Fruit fly (Drosophila melanogaster): ENCODE measurements around the gene CG13877.

Gene CG13877

DNA sequence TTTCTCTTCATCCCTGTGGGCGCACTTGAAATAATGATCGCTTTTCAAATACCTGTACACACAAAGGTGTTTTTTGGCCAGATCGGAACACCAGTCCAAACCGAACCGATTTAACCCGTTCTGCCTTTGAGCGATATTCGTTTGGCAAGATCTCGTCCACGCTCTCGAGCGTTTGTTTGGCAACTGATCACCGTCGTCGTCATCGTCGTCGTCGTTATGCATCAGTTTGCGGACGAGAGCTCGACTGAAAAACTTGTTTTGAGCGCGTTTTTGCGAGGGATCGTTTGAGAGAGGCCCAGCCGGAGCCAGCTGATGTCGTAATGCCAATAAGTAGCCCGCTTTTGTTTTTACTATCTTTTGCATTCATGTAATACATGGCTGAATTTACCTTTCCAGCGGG lies 39.4 kb upstream of the CG13877 start:
- TF ChIP-seq Lpt (GFP tag; optimal IDR thresholded peaks at IDR 0.05) (peak; percentile 21), fkh (GFP tag; optimal IDR thresholded peaks at IDR 0.05) (peak; percentile 30), acj6 (GFP tag; optimal IDR thresholded peaks at IDR 0.05) (no peak), eg (GFP tag; IDR thresholded peaks at IDR 0.05) (0 out of 3 replicates have a peak, but pooled peaks have one; percentile 16), CG6854 (GFP tag; optimal IDR thresholded peaks at IDR 0.05) (peak; percentile 17), CG6163 (GFP tag; IDR thresholded peaks at IDR 0.05) (0 out of 3 replicates have a peak, but pooled peaks have one; percentile 24), Smox (GFP tag; optimal IDR thresholded peaks at IDR 0.05) (no peak), vri (GFP tag; optimal IDR thresholded peaks at IDR 0.05) (peak; percentile 68)

- TF ChIP-seq Hr4 (GFP tag; optimal IDR thresholded peaks at IDR 0.05) (peak; percentile 5), fd85E (GFP tag; optimal IDR thresholded peaks at IDR 0.05) (no peak), CG10669 (GFP tag; optimal IDR thresholded peaks at IDR 0.05) (no peak), vri (GFP tag; optimal IDR thresholded peaks at IDR 0.05) (no peak), pdm3 (GFP tag; optimal IDR thresholded peaks at IDR 0.05) (no peak), topi (GFP tag; optimal IDR thresholded peaks at IDR 0.05) (no peak), CG3919 (GFP tag; optimal IDR thresholded peaks at IDR 0.05) (no peak), Ets96B (tag; optimal IDR thresholded peaks at IDR 0.05) (no peak), CG15336 (GFP tag; IDR thresholded peaks at IDR 0.05) (no peak), Sox102F (GFP tag; optimal IDR thresholded peaks at IDR 0.05) (no peak), Eip78C (GFP tag) (peak; percentile 62), CG10631 (GFP tag; optimal IDR thresholded peaks at IDR 0.05) (no peak), Hr38 (GFP tag; optimal IDR thresholded peaks at IDR 0.05) (no peak), CG6792 (GFP tag; optimal IDR thresholded peaks at IDR 0.05) (no peak), Eip75B (GFP tag; optimal IDR thresholded peaks at IDR 0.05) (no peak), eg (GFP tag; IDR thresholded peaks at IDR 0.05) (peak; percentile 12; the same call in 1 of the 3 replicates)
These were observed 38.9 kb upstream of the CG13877 start, which contains the start of gene Vdup1 for dm6 chr3L:178913-179488. Gene Vdup1, minus strand, starts transcription at chr3L:178963.

- TF ChIP-seq CG11902 (GFP tag; optimal IDR thresholded peaks at IDR 0.05) (no peak), dsx (GFP tag; optimal IDR thresholded peaks at IDR 0.05; ENCODE audit: poor library complexity, severe bottlenecking) (peak; percentile 47), Hr38 (GFP tag; optimal IDR thresholded peaks at IDR 0.05) (no peak), vri (GFP tag; optimal IDR thresholded peaks at IDR 0.05) (no peak), CG6276 (GFP tag; optimal IDR thresholded peaks at IDR 0.05) (peak; percentile 10), CG32006 (GFP tag; optimal IDR thresholded peaks at IDR 0.05) (peak; percentile 51), Hr39 (GFP tag; optimal IDR thresholded peaks at IDR 0.05) (no peak), CG15336 (GFP tag; IDR thresholded peaks at IDR 0.05) (peak; percentile 26; the same call in 1 of the 2 replicates), ss (GFP tag; optimal IDR thresholded peaks at IDR 0.05) (peak in 1 of 2 experiments; percentile 22), CG7368 (GFP tag; optimal IDR thresholded peaks at IDR 0.05) (no peak), Ets21C (GFP tag; optimal IDR thresholded peaks at IDR 0.05) (no peak), CG11762 (GFP tag; optimal IDR thresholded peaks at IDR 0.05; ENCODE audit: insufficient read depth) (no peak), cyc (GFP tag; optimal IDR thresholded peaks at IDR 0.05) (no peak), CG4318 (GFP tag; optimal IDR thresholded peaks at IDR 0.05) (no peak), CG8319 (GFP tag; optimal IDR thresholded peaks at IDR 0.05) (no peak), CG10631 (GFP tag; optimal IDR thresholded peaks at IDR 0.05) (no peak), acj6 (GFP tag; optimal IDR thresholded peaks at IDR 0.05) (no peak), CG1621 (tag; optimal IDR thresholded peaks at IDR 0.05) (peak; percentile 21), CG6854 (GFP tag; optimal IDR thresholded peaks at IDR 0.05) (peak; percentile 20), Blimp-1 (GFP tag; optimal IDR thresholded peaks at IDR 0.05) (no peak), CG6163 (GFP tag; IDR thresholded peaks at IDR 0.05) (0 out of 3 replicates have a peak, but pooled peaks have one; percentile 32)
These were observed 38.2 kb upstream of the CG13877 start, which contains the start of gene CG13875 for dm6 chr3L:179490-180261. Gene CG13875, plus strand, starts transcription at chr3L:179923.

Measured in whole organism, prepupa.